Worm (Caenorhabditis elegans): ENCODE data around the gene Y37D8A.16.

The Y37D8A.16 gene

DNA sequence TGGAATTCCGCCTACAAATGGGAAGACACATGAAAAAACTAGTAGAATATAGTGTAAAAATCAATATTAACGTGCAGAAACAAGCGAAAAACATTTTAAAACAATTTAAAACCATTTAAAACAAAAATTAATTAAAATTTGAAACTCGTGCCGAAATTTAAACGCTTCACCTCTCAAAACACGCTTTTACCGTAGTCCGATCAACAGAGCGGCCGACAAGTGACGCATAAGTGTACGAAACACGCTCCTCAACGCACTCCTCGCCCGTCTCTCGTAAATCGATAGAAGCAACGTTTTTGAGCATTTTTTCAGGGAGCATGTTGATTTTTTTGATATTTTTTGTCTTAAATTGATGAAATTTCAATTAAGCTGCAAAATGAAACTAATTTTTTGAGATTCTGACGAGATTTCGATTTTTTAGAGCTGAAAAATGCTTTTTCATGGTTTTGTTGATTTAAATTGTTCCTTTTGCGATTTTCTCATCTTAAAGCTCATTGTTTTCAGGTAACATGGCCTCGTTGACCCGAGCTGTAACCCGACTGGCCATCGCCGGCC is 13.4 kb downstream of the Y37D8A.16 start, which contains the start of gene cox-5A:
TSS of gene cox-5A (plus strand) at position 505 of the 555 bp plus-strand sequence.
- no peak for TF ChIP-seq ceh-36 (tag; optimal IDR thresholded peaks at IDR 0.05)
- peak; percentile 18 for TF ChIP-seq hnd-1 (tag; optimal IDR thresholded peaks at IDR 0.05)
- TF ChIP-seq sea-1 (GFP tag; conservative IDR thresholded peaks at IDR 0.05), result no peak
- 0 out of 2 replicates have a peak, but pooled peaks have one; percentile 41 for TF ChIP-seq pes-1 (GFP tag; IDR thresholded peaks at IDR 0.05)
- peak; percentile 50 for TF ChIP-seq ets-7 (tag; optimal IDR thresholded peaks at IDR 0.05)
- no peak for TF ChIP-seq tra-4 (tag; optimal IDR thresholded peaks at IDR 0.05)
- TF ChIP-seq aly-1 (tag; optimal IDR thresholded peaks at IDR 0.05), result no peak
- peak; percentile 90 for TF ChIP-seq F13C5.2 (tag; optimal IDR thresholded peaks at IDR 0.05)
- peak; percentile 28; the same call in 1 of the 2 replicates for TF ChIP-seq flt-1 (GFP tag; IDR thresholded peaks at IDR 0.05)
- TF ChIP-seq B0310.2 (tag; optimal IDR thresholded peaks at IDR 0.05), result peak; percentile 65
- no peak for TF ChIP-seq tbx-37 (GFP tag; conservative IDR thresholded peaks at IDR 0.05)
- no peak for TF ChIP-seq tbx-11 (GFP tag; IDR thresholded peaks at IDR 0.05)
- peak; percentile 64 for TF ChIP-seq hmg-4 (GFP tag; optimal IDR thresholded peaks at IDR 0.05)
- no peak for TF ChIP-seq scrt-1 (GFP tag; IDR thresholded peaks at IDR 0.05)
- TF ChIP-seq ama-1 (optimal IDR thresholded peaks at IDR 0.05), result no peak
- no peak for TF ChIP-seq hmbx-1 (tag; optimal IDR thresholded peaks at IDR 0.05)
- no peak for TF ChIP-seq ceh-13 (GFP tag; optimal IDR thresholded peaks at IDR 0.05)

DNA sequence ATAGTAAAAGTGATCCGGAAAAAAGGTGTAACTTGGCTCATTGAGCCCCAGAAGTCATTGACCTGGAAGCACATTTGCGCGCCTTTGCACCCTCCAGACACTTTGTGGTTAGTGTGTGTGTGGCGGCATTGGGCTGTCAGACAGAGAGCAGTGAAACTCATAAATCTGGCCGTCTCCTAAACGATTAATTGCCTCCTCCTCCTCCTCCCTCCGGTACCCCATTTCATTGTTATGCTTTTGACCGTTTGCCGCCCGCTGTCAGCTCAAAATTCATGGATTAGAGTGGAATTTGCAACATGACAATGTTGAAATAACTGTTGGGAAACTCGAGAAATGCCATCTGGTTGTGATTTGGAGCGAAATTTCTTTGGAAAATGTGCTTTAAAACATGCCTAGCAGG is 14.4 kb downstream of the Y37D8A.16 start:
- TF ChIP-seq ets-7 (tag; optimal IDR thresholded peaks at IDR 0.05) (no peak), B0310.2 (tag; optimal IDR thresholded peaks at IDR 0.05) (no peak), hmbx-1 (tag; optimal IDR thresholded peaks at IDR 0.05) (no peak), aly-1 (tag; optimal IDR thresholded peaks at IDR 0.05) (no peak), hnd-1 (tag; optimal IDR thresholded peaks at IDR 0.05) (no peak), tbx-37 (GFP tag; conservative IDR thresholded peaks at IDR 0.05) (no peak), F13C5.2 (tag; optimal IDR thresholded peaks at IDR 0.05) (no peak), ceh-13 (GFP tag; optimal IDR thresholded peaks at IDR 0.05) (no peak), ama-1 (optimal IDR thresholded peaks at IDR 0.05) (no peak)

DNA sequence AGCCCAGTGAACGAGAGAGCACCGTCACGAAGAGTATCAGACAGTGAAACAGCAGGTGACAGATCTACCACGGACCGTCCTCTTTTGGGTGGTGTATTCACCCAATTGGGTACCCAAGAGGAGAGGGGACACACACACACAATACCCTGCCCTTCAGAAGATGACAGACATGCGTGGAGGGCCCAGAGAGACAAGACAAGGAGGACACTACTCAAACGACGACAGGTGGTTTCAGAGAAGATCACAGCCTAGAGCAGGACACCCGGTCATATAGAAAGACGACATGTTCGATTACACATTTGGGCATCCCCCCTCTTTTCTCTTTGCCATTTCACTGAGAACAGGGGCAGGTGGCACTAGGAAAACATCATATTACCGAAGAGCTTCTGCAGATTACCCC is 24.3 kb downstream of the Y37D8A.16 start:
- TF ChIP-seq B0310.2 (tag; optimal IDR thresholded peaks at IDR 0.05), result no peak
- TF ChIP-seq flt-1 (GFP tag; IDR thresholded peaks at IDR 0.05), result 0 out of 2 replicates have a peak, but pooled peaks have one; percentile 48
- TF ChIP-seq hmg-4 (GFP tag; optimal IDR thresholded peaks at IDR 0.05), result peak; percentile 64
- no peak for TF ChIP-seq ceh-36 (tag; optimal IDR thresholded peaks at IDR 0.05)
- TF ChIP-seq hmbx-1 (tag; optimal IDR thresholded peaks at IDR 0.05), result no peak
- peak; percentile 52; the same call in 1 of the 2 replicates for TF ChIP-seq sea-1 (GFP tag; conservative IDR thresholded peaks at IDR 0.05)
- TF ChIP-seq F13C5.2 (tag; optimal IDR thresholded peaks at IDR 0.05), result no peak
- no peak for TF ChIP-seq ama-1 (optimal IDR thresholded peaks at IDR 0.05)
- TF ChIP-seq ceh-13 (GFP tag; optimal IDR thresholded peaks at IDR 0.05), result no peak
- no peak for TF ChIP-seq scrt-1 (GFP tag; IDR thresholded peaks at IDR 0.05)
- no peak for TF ChIP-seq ets-7 (tag; optimal IDR thresholded peaks at IDR 0.05)
- TF ChIP-seq tra-4 (tag; optimal IDR thresholded peaks at IDR 0.05), result no peak
- TF ChIP-seq hnd-1 (tag; optimal IDR thresholded peaks at IDR 0.05), result no peak
- no peak for TF ChIP-seq pes-1 (GFP tag; IDR thresholded peaks at IDR 0.05)
- TF ChIP-seq tbx-11 (GFP tag; IDR thresholded peaks at IDR 0.05), result 0 out of 2 replicates have a peak, but pooled peaks have one; percentile 44
- TF ChIP-seq tbx-37 (GFP tag; conservative IDR thresholded peaks at IDR 0.05), result no peak

DNA sequence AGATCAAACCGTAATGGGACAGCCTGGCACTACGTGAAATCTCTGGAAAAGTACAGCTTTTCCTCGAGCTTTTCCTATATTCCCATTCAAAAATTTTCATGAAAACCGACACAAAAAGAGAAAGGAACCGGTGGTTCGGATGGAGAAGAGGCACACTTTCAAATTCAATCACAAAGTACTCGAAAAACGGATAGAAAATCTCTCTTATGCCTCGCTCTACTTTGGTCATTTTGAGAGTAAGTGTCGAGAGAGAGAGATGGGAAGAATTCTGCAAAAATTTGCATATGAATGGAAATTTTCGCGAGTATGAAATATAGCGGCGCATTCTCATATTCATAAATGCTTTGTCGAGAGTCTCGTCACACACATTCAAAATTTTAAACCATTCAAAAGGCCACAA is 25.7 kb downstream of the Y37D8A.16 start:
- TF ChIP-seq aly-1 (tag; optimal IDR thresholded peaks at IDR 0.05) (no peak), ama-1 (optimal IDR thresholded peaks at IDR 0.05) (no peak), tra-4 (tag; optimal IDR thresholded peaks at IDR 0.05) (no peak), F13C5.2 (tag; optimal IDR thresholded peaks at IDR 0.05) (no peak), scrt-1 (GFP tag; IDR thresholded peaks at IDR 0.05) (no peak), hnd-1 (tag; optimal IDR thresholded peaks at IDR 0.05) (no peak)

DNA sequence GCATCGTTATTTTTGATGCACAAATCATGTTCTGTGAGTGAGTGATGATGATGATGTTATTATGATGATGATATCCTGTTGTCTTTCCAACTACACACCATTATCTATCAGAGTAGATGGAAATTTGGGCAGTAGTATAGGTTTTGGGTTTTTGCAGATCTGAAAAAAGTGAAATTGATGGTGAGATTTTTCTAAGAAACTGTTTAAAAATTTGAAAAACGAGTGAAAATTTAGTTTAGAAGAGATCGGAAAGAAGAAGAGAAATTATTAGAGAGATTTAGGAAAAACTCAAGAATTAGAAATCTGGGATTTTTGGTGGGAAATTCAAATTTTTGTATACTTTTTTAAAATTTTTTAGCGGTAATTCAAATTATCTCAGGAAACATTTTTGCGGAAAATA is 26.9 kb downstream of the Y37D8A.16 start, which contains the start of the genes Y37D8A.29 and unc-71:
TSS of gene Y37D8A.29 (minus strand) at position 101 of the 400 bp plus-strand sequence.
TSS of gene unc-71 (minus strand) at position 159 of the 400 bp plus-strand sequence.
- no peak for TF ChIP-seq ets-7 (tag; optimal IDR thresholded peaks at IDR 0.05)
- TF ChIP-seq hnd-1 (tag; optimal IDR thresholded peaks at IDR 0.05), result no peak

DNA sequence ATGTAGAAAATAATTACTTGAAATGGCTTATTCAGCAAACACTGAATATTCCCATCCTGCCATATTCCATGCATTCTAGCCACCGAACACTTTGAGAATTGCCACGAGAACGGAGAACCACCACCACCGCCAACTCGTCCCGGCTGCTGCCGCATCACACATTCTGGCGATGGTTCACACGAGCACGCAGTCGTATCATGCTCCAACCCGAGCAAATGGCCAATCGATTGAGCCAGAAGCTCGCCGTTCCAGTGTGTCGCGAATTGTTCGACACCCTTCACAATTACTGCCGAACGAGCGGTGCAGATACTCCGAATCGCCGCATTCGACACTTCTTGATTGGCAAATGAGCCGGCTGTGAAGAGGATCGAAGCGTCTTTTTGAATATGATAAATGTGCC is 33.3 kb downstream of the Y37D8A.16 start:
- TF ChIP-seq B0310.2 (tag; optimal IDR thresholded peaks at IDR 0.05), result no peak
- no peak for TF ChIP-seq ets-7 (tag; optimal IDR thresholded peaks at IDR 0.05)
- no peak for TF ChIP-seq hmbx-1 (tag; optimal IDR thresholded peaks at IDR 0.05)
- TF ChIP-seq hmg-4 (GFP tag; optimal IDR thresholded peaks at IDR 0.05), result no peak
- TF ChIP-seq sea-1 (GFP tag; conservative IDR thresholded peaks at IDR 0.05), result no peak
- no peak for TF ChIP-seq ama-1 (optimal IDR thresholded peaks at IDR 0.05)
- TF ChIP-seq pes-1 (GFP tag; IDR thresholded peaks at IDR 0.05), result no peak
- no peak for TF ChIP-seq tbx-11 (GFP tag; IDR thresholded peaks at IDR 0.05)
- no peak for TF ChIP-seq scrt-1 (GFP tag; IDR thresholded peaks at IDR 0.05)
- TF ChIP-seq ceh-36 (tag; optimal IDR thresholded peaks at IDR 0.05), result no peak
- no peak for TF ChIP-seq hnd-1 (tag; optimal IDR thresholded peaks at IDR 0.05)
- TF ChIP-seq flt-1 (GFP tag; IDR thresholded peaks at IDR 0.05), result no peak
- no peak for TF ChIP-seq tbx-37 (GFP tag; conservative IDR thresholded peaks at IDR 0.05)
- TF ChIP-seq F13C5.2 (tag; optimal IDR thresholded peaks at IDR 0.05), result no peak
- no peak for TF ChIP-seq ceh-13 (GFP tag; optimal IDR thresholded peaks at IDR 0.05)
- no peak for TF ChIP-seq tra-4 (tag; optimal IDR thresholded peaks at IDR 0.05)
- no peak for TF ChIP-seq aly-1 (tag; optimal IDR thresholded peaks at IDR 0.05)

DNA sequence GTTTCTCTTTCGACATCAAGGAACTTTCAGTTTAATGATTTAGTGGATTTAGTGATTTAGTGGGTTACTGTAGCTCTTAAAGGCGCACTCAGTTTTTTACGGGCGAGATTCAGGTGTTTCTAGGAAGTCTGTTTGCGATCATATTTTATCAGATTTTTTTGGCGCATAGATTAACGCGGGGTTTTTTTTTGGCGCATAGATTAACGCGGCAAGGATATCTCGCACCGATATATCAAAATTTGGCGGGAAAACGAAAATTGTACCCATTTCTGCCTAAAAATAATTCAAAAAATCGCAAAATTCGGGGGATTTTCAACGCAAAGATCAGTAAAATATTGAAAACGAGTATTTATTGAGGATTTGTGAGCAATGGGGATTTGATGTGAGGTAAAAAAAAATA is 37.8 kb downstream of the Y37D8A.16 start:
- TF ChIP-seq ama-1 (optimal IDR thresholded peaks at IDR 0.05), result no peak

Data from whole organism, early embryonic.